Worm (Caenorhabditis elegans) whole organism, young adult: ENCODE data around the gene M106.3.

ENCODE experiments used
- F22D6.2 ChIP-seq: sonication (generic microtip); optimal IDR thresholded peaks from 2 replicates; lab custom pipeline; 2016; ENCODE audit warnings: mild to moderate bottlenecking, missing genetic modification characterization, missing compliant biosample characterization
- T07F8.4 ChIP-seq: sonication (generic microtip); optimal IDR thresholded peaks from 2 replicates; lab custom pipeline; 2016; ENCODE audit warnings: mild to moderate bottlenecking, missing genetic modification characterization, moderate library complexity, missing compliant biosample characterization
- Y67H2A.10 ChIP-seq: fragments of 200-800 bp; sonication (Bioruptor generic); conservative IDR thresholded peaks from 2 replicates; pipeline ENCODE4 v1.3.6; 2022; ENCODE audit warnings: missing genetic modification reagents, missing genetic modification characterization, missing compliant biosample characterization
- akir-1 ChIP-seq: fragments of 200-800 bp; sonication (Bioruptor generic); optimal IDR thresholded peaks from 2 replicates; lab custom pipeline; 2018; ENCODE audit warnings: mild to moderate bottlenecking, missing genetic modification characterization, moderate library complexity, missing compliant biosample characterization
- ama-1 ChIP-seq, 3 experiments: fragments of 150-350 bp in 1 of 3; sonication (generic microtip) in 2 of 3; optimal IDR thresholded peaks; 2 replicates each; lab custom pipeline; 2014 to 2018; ENCODE audit warnings: missing biosample characterization in 2 of 3, missing genetic modification characterization in 2 of 3, missing genetic modification reagents in 2 of 3
- attf-3 ChIP-seq: fragments of 200-800 bp; sonication (Bioruptor generic); conservative IDR thresholded peaks from 2 replicates; pipeline ENCODE4 v1.3.6; 2022; ENCODE audit warnings: missing genetic modification reagents, missing genetic modification characterization, missing compliant biosample characterization
- ceh-100 ChIP-seq: fragments of 200-800 bp; sonication (Bioruptor generic); IDR thresholded peaks from 2 replicates; pipeline ENCODE4 v1.3.6; 2022; ENCODE audit warnings: missing genetic modification reagents, missing genetic modification characterization, missing compliant biosample characterization
- hmg-20 ChIP-seq: fragments of 200-800 bp; sonication (Bioruptor generic); IDR thresholded peaks from 2 replicates; pipeline ENCODE4 v1.3.6; 2022; ENCODE audit warnings: missing genetic modification reagents, missing genetic modification characterization, missing compliant biosample characterization
- lag-1 ChIP-seq: fragments of 200-800 bp; sonication (Bioruptor generic); IDR thresholded peaks from 2 replicates; pipeline ENCODE4 v1.3.6; 2022; ENCODE audit warnings: missing genetic modification reagents, missing genetic modification characterization, missing compliant biosample characterization
- nhr-27 ChIP-seq: fragments of 200-800 bp; sonication (Bioruptor generic); optimal IDR thresholded peaks from 2 replicates; lab custom pipeline; 2018; ENCODE audit warnings: mild to moderate bottlenecking, missing genetic modification characterization, moderate library complexity, missing compliant biosample characterization
- somi-1 ChIP-seq: fragments of 200-800 bp; sonication (Bioruptor generic); optimal IDR thresholded peaks from 2 replicates; lab custom pipeline; 2018; ENCODE audit warnings: mild to moderate bottlenecking, missing genetic modification characterization, missing compliant biosample characterization
- unc-130 ChIP-seq: sonication (generic microtip); optimal IDR thresholded peaks from 2 replicates; lab custom pipeline; 2016; ENCODE audit warnings: missing genetic modification reagents, missing genetic modification characterization, missing compliant biosample characterization
- unc-62 ChIP-seq: fragments of 150-350 bp; optimal IDR thresholded peaks from 2 replicates; lab custom pipeline; 2014; ENCODE audit warnings: missing biosample characterization, missing genetic modification reagents, missing genetic modification characterization

DNA sequence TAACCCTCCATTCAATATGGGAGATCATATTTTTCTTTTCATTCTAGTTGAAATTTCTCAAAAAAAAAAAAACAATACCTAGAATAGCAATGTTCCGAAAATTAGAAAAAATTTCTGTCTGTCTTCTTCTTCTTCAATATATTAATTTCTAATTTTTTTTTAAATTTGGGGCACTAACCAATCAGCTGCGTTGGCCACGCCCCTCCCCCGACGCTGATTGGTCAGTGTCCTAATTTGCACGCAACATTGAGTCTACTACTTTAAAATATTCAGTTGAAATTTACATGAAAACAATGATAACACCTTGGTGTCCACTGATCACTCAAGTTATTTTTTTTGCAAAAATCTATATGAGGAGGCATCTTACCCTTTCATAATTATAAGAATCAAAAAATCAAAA, 35.2 kb upstream of the M106.3 start:
- TF ChIP-seq Y67H2A.10 (GFP tag; lab: Robert Waterston, UW) (no peak), T07F8.4 (no peak), akir-1 (GFP tag; lab: Kevin White, UChicago) (no peak), unc-62 (GFP tag; lab: Kevin White, UChicago) (no peak), somi-1 (GFP tag; lab: Kevin White, UChicago) (no peak), ceh-100 (GFP tag; lab: Robert Waterston, UW) (no peak), hmg-20 (GFP tag; lab: Robert Waterston, UW) (no peak), ama-1 (optimal IDR thresholded peaks at IDR 0.05; lab: Kevin White, UChicago) (no peak), ama-1 (GFP tag; optimal IDR thresholded peaks at IDR 0.05; lab: Kevin White, UChicago) (no peak), unc-130 (GFP tag; lab: Kevin White, UChicago) (no peak), F22D6.2 (tag; lab: Kevin White, UChicago) (no peak), attf-3 (GFP tag; lab: Robert Waterston, UW) (no peak), nhr-27 (no peak), lag-1 (no peak)
